Fruit fly (Drosophila melanogaster) S2 (cell line): ENCODE results near the gene CG16824.

ENCODE experiments used
- CG8478 ChIP-seq: fragments of >200 bp; optimal IDR thresholded peaks from 2 replicates; lab custom pipeline; 2018
- CTCF ChIP-seq, 2 experiments: fragments of >200 bp; optimal IDR thresholded peaks; 2 replicates each; lab custom pipeline; 2018

DNA sequence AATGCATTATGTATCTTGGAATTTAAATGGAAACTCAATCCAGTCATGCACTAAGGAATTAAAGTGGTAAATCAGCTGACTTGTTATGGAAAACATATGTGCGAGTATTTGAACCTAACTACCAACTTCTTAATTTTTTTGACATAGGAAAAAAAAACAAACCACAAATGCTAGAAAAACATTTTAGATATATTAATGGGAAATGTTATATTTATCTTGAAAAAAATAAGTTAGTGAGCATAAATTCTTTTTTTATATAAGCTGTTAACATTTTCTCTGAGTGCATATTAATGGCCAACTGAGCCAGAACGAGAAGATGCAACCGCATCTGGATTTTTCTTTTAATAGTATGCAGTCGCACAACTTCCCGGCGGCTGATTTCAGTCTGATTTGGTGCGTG, 41.6 kb upstream of the CG16824 start:
- TF ChIP-seq CG8478 (lab: Kevin White, UChicago) (no peak), CTCF (optimal IDR thresholded peaks at IDR 0.05; lab: Kevin White, UChicago) (no peak)
